Worm (Caenorhabditis elegans): ENCODE measurements around the gene srx-65.

- TF ChIP-seq ces-1 (GFP tag; optimal IDR thresholded peaks at IDR 0.05) = no peak
- no peak for TF ChIP-seq pqm-1 (tag; optimal IDR thresholded peaks at IDR 0.05)
- TF ChIP-seq zfp-2 (tag; optimal IDR thresholded peaks at IDR 0.05) = no peak
- TF ChIP-seq dve-1 (tag; optimal IDR thresholded peaks at IDR 0.05; ENCODE audit: insufficient read depth) = no peak
- no peak for TF ChIP-seq dpl-1 (GFP tag; optimal IDR thresholded peaks at IDR 0.05)
- no peak for TF ChIP-seq nhr-6 (tag; optimal IDR thresholded peaks at IDR 0.05)
- no peak for TF ChIP-seq pha-4 (GFP tag; IDR thresholded peaks at IDR 0.05)
- no peak for TF ChIP-seq pha-4 (tag; optimal IDR thresholded peaks at IDR 0.05)
- no peak for TF ChIP-seq nhr-11 (tag; optimal IDR thresholded peaks at IDR 0.05)
- TF ChIP-seq unc-62 (GFP tag; optimal IDR thresholded peaks at IDR 0.05 in 1 of 2) = no peak
- no peak for TF ChIP-seq unc-62 (tag; optimal IDR thresholded peaks at IDR 0.05)
- TF ChIP-seq unc-39 (tag; optimal IDR thresholded peaks at IDR 0.05) = no peak
Measured at ce11 chrV:3900102-3900501, 21.6 kb upstream of the srx-65 start, which contains the start of gene irld-22.
